Worm (Caenorhabditis elegans) whole organism, midembryonic: ENCODE data around the gene Y37H2C.4.

Experiments
- flt-1 ChIP-seq: fragments of 200-800 bp; sonication (Bioruptor generic); IDR thresholded peaks from 2 replicates; pipeline ENCODE4 v1.3.6; 2022; ENCODE audit warnings: missing genetic modification characterization, missing compliant biosample characterization
- ztf-29 ChIP-seq: fragments of 200-800 bp; sonication (Bioruptor generic); IDR thresholded peaks from 2 replicates; pipeline ENCODE4 v1.3.6; 2022; ENCODE audit warnings: missing genetic modification reagents, missing genetic modification characterization, missing compliant biosample characterization

ce11 chrV:18269885-18270284 lies 618 bp upstream of the Y37H2C.4 start, which contains the start of gene skr-6:
- TF ChIP-seq flt-1 (GFP tag; lab: Robert Waterston, UW) (no peak), ztf-29 (GFP tag; lab: Robert Waterston, UW) (no peak)
